Worm (Caenorhabditis elegans) whole organism, L4/young adult: ENCODE results near the gene rif-1.1.

Experiments
- dao-5 ChIP-seq: sonication (generic microtip); optimal IDR thresholded peaks from 2 replicates; lab custom pipeline; 2016; ENCODE audit warnings: missing genotype, missing genetic modification characterization, moderate library complexity, missing compliant biosample characterization
- him-1 ChIP-seq: sonication (generic microtip); optimal IDR thresholded peaks from 2 replicates; lab custom pipeline; 2016; ENCODE audit warnings: missing genotype, missing genetic modification reagents, missing genetic modification characterization, missing compliant biosample characterization

ce11 chrIV:17453200-17453599 lies 7.9 kb downstream of the rif-1.1 start:
- TF ChIP-seq him-1 (tag; lab: Kevin White, UChicago): no peak
- TF ChIP-seq dao-5 (tag; lab: Kevin White, UChicago): no peak
